Worm (Caenorhabditis elegans): ENCODE results near the gene C46C2.7.

DNA sequence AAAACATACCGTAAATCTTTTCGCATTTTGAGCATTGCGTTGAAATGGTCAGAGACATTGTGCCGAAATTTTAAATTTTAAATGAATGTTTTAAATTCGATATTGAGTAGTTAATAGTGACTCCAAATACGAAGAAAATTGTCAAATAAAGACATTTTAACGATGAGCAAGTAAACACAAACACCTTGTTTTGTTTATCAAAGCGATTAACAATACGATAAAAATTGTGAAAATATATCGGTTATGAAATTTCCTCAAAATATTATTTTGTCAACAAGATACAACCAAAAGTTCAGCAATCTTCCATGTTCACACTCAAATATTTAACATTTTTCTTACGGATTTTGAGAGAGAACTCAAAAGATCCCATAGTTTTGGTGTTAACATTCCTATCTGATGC, 40.4 kb upstream of the C46C2.7 start, which contains the start of gene F23B2.10:
- TF ChIP-seq W03F9.2 (tag; optimal IDR thresholded peaks at IDR 0.05) (no peak), dao-5 (tag; optimal IDR thresholded peaks at IDR 0.05) (no peak), him-1 (tag; optimal IDR thresholded peaks at IDR 0.05) (no peak)

Data from whole organism, L4/young adult.